Worm (Caenorhabditis elegans) whole organism, L4 larva: ENCODE data around the gene T05A8.6.

ENCODE experiments used
- F26F4.8 ChIP-seq: fragments of 200-800 bp; sonication (Bioruptor generic); conservative IDR thresholded peaks from 2 replicates; pipeline ENCODE4 v1.3.6; 2022; ENCODE audit warnings: missing genetic modification characterization, missing compliant biosample characterization
- T20F7.1 ChIP-seq: fragments of 200-800 bp; sonication (Bioruptor generic); optimal IDR thresholded peaks from 2 replicates; lab custom pipeline; 2018; ENCODE audit warnings: mild to moderate bottlenecking, missing genetic modification characterization, missing compliant biosample characterization
- Y105C5A.15 ChIP-seq: fragments of 200-800 bp; sonication (Bioruptor generic); IDR thresholded peaks from 2 replicates; pipeline ENCODE4 v1.3.6; 2022; ENCODE audit warnings: missing genetic modification characterization, missing compliant biosample characterization
- aha-1 ChIP-seq: fragments of 150-350 bp; peaks from one replicate; lab custom pipeline; 2014; ENCODE audit warnings: missing biosample characterization, missing genetic modification characterization
- arid-1 ChIP-seq: fragments of 200-800 bp; sonication (Bioruptor generic); conservative IDR thresholded peaks from 2 replicates; pipeline ENCODE4 v1.3.6; 2022; ENCODE audit warnings: missing genetic modification reagents, missing genetic modification characterization, missing compliant biosample characterization
- attf-4 ChIP-seq: sonication (generic microtip); optimal IDR thresholded peaks from 3 replicates; lab custom pipeline; 2017; ENCODE audit warnings: missing biosample characterization, missing genetic modification characterization
- ceh-44 ChIP-seq: fragments of 200-800 bp; sonication (Bioruptor generic); IDR thresholded peaks from 2 replicates; pipeline ENCODE4 v1.3.6; 2022; ENCODE audit warnings: missing genetic modification reagents, missing genetic modification characterization, missing compliant biosample characterization
- cey-2 ChIP-seq: sonication (generic microtip); optimal IDR thresholded peaks from 3 replicates; lab custom pipeline; 2017; ENCODE audit warnings: missing genetic modification characterization, mild to moderate bottlenecking, missing compliant biosample characterization, antibody characterized with exemption, borderline replicate concordance; ENCODE audit not compliant: insufficient read depth
- ctbp-1 ChIP-seq: fragments of 200-800 bp; sonication (Bioruptor generic); IDR thresholded peaks from 2 replicates; pipeline ENCODE4 v1.3.6; 2022; ENCODE audit warnings: missing genetic modification reagents, missing genetic modification characterization, missing compliant biosample characterization
- daf-12 ChIP-seq: fragments of 150-350 bp; optimal IDR thresholded peaks from 2 replicates; lab custom pipeline; 2014; ENCODE audit warnings: missing biosample characterization, missing genetic modification reagents, missing genetic modification characterization
- dpl-1 ChIP-seq: fragments of 150-350 bp; optimal IDR thresholded peaks from 2 replicates; lab custom pipeline; 2014; ENCODE audit warnings: missing biosample characterization, missing genetic modification reagents, missing genetic modification characterization
- egl-43 ChIP-seq: fragments of 200-800 bp; sonication (Bioruptor generic); IDR thresholded peaks from 2 replicates; pipeline ENCODE4 v1.3.6; 2022; ENCODE audit warnings: missing genetic modification reagents, missing genetic modification characterization, missing compliant biosample characterization
- fos-1 ChIP-seq: fragments of 150-350 bp; optimal IDR thresholded peaks from 2 replicates; lab custom pipeline; 2014; ENCODE audit warnings: missing biosample characterization, missing genetic modification characterization
- hif-1 ChIP-seq, 2 experiments: sonication (generic microtip); optimal IDR thresholded peaks; 2 replicates each; lab custom pipeline; 2016 to 2017; ENCODE audit warnings: missing compliant biosample characterization in 2 of 2, missing genetic modification characterization in 2 of 2, missing genetic modification reagents in 2 of 2, missing genotype in 2 of 2, mild to moderate bottlenecking in 1 of 2
- lim-7 ChIP-seq: fragments of 200-800 bp; sonication (Bioruptor generic); IDR thresholded peaks from 2 replicates; pipeline ENCODE4 v1.3.6; 2022; ENCODE audit warnings: missing genetic modification characterization, missing compliant biosample characterization
- lin-13 ChIP-seq: fragments of 150-350 bp; optimal IDR thresholded peaks from 2 replicates; lab custom pipeline; 2014; ENCODE audit warnings: missing biosample characterization, missing genetic modification reagents, missing genetic modification characterization
- lin-15B ChIP-seq: fragments of 150-350 bp; sonication (generic microtip); optimal IDR thresholded peaks from 3 replicates; lab custom pipeline; 2014; ENCODE audit warnings: missing biosample characterization, missing genetic modification characterization
- madf-9 ChIP-seq: fragments of 200-800 bp; sonication (Bioruptor generic); conservative IDR thresholded peaks from 2 replicates; pipeline ENCODE4 v1.3.6; 2022; ENCODE audit warnings: missing genetic modification reagents, missing genetic modification characterization, missing compliant biosample characterization
- mxl-2 ChIP-seq: fragments of 200-800 bp; sonication (Bioruptor generic); conservative IDR thresholded peaks from 2 replicates; pipeline ENCODE4 v1.3.6; 2022; ENCODE audit warnings: missing genetic modification reagents, missing genetic modification characterization, missing compliant biosample characterization
- nhr-76 ChIP-seq: fragments of 150-350 bp; optimal IDR thresholded peaks from 2 replicates; lab custom pipeline; 2014; ENCODE audit warnings: missing biosample characterization, missing genetic modification characterization
- nhr-77 ChIP-seq: fragments of 150-350 bp; optimal IDR thresholded peaks from 2 replicates; lab custom pipeline; 2014; ENCODE audit warnings: missing biosample characterization, missing genetic modification characterization
- set-16 ChIP-seq: fragments of 200-800 bp; sonication (Bioruptor generic); IDR thresholded peaks from 2 replicates; pipeline ENCODE4 v1.3.6; 2022; ENCODE audit warnings: missing genetic modification reagents, missing genetic modification characterization, missing compliant biosample characterization
- snpc-1.2 ChIP-seq: fragments of 200-800 bp; sonication (Bioruptor generic); IDR thresholded peaks from 2 replicates; pipeline ENCODE4 v1.3.6; 2022; ENCODE audit warnings: missing genetic modification reagents, missing genetic modification characterization, missing compliant biosample characterization
- snpc-4 ChIP-seq: fragments of 150-350 bp; optimal IDR thresholded peaks from 2 replicates; lab custom pipeline; 2014; ENCODE audit warnings: missing biosample characterization, missing genetic modification characterization
- spr-1 ChIP-seq: sonication (generic microtip); optimal IDR thresholded peaks from 2 replicates; lab custom pipeline; 2016; ENCODE audit warnings: mild to moderate bottlenecking, missing genetic modification characterization, missing compliant biosample characterization
- tag-97 ChIP-seq: fragments of 200-800 bp; sonication (Bioruptor generic); IDR thresholded peaks from 2 replicates; pipeline ENCODE4 v1.3.6; 2022; ENCODE audit warnings: missing genetic modification characterization, missing compliant biosample characterization
- tra-1 ChIP-seq: fragments of 200-800 bp; sonication (Bioruptor generic); IDR thresholded peaks from 2 replicates; pipeline ENCODE4 v1.3.6; 2022; ENCODE audit warnings: missing genetic modification reagents, missing genetic modification characterization, missing compliant biosample characterization
- unc-39 ChIP-seq: sonication (generic microtip); optimal IDR thresholded peaks from 2 replicates; lab custom pipeline; 2017; ENCODE audit warnings: missing biosample characterization, missing genetic modification characterization
- unc-62 ChIP-seq, 3 experiments: fragments of 150-350 bp in 1 of 3; sonication (generic microtip); optimal IDR thresholded peaks in 2 of 3; peaks in 1 of 3; 1 replicate in 1 of 3; 2 replicates in 2 of 3; lab custom pipeline; 2014 to 2017; ENCODE audit warnings: missing biosample characterization in 3 of 3, missing genetic modification characterization in 3 of 3, missing genetic modification reagents in 3 of 3, missing genotype in 1 of 3
- ztf-11 ChIP-seq: fragments of 150-350 bp; optimal IDR thresholded peaks from 2 replicates; lab custom pipeline; 2014; ENCODE audit warnings: missing biosample characterization, missing genetic modification characterization

The T05A8.6 gene

ce11 chrII:2726774-2727173, 12.7 kb downstream of the T05A8.6 start:
- TF ChIP-seq arid-1 (GFP tag; lab: Robert Waterston, UW) (no peak), lim-7 (GFP tag; lab: Robert Waterston, UW) (no peak), attf-4 (tag; lab: Kevin White, UChicago) (no peak), egl-43 (GFP tag; lab: Robert Waterston, UW) (no peak), cey-2 (tag; lab: Kevin White, UChicago) (no peak), snpc-4 (no peak), tra-1 (GFP tag; lab: Robert Waterston, UW) (0 out of 2 replicates have a peak, but pooled peaks have one; percentile 37), dpl-1 (GFP tag; lab: Kevin White, UChicago) (no peak)

- TF ChIP-seq set-16 (GFP tag; lab: Robert Waterston, UW) (0 out of 2 replicates have a peak, but pooled peaks have one; percentile 2), nhr-77 (tag; lab: Kevin White, UChicago) (no peak), tag-97 (no peak)
Observed at ce11 chrII:2725561-2725960, 14.0 kb downstream of the T05A8.6 start, which contains the start of the genes T05A8.11 and nep-2. Gene T05A8.11 (minus strand): TSS chrII:2725661. Gene nep-2 (minus strand): TSS chrII:2725752.

- TF ChIP-seq Y105C5A.15 (GFP tag; lab: Robert Waterston, UW) (no peak), T20F7.1 (GFP tag; lab: Kevin White, UChicago) (no peak), aha-1 (tag; lab: Kevin White, UChicago) (no peak), spr-1 (no peak), madf-9 (GFP tag; lab: Robert Waterston, UW) (no peak), mxl-2 (GFP tag; lab: Robert Waterston, UW) (no peak), unc-62 (GFP tag; optimal IDR thresholded peaks at IDR 0.05 in 1 of 2; lab: Kevin White, UChicago) (no peak), unc-62 (tag; optimal IDR thresholded peaks at IDR 0.05; lab: Kevin White, UChicago) (no peak), lin-13 (GFP tag; lab: Kevin White, UChicago) (no peak), fos-1 (tag; lab: Kevin White, UChicago) (no peak), dpl-1 (GFP tag; lab: Kevin White, UChicago) (no peak), F26F4.8 (GFP tag; lab: Robert Waterston, UW) (no peak)
- TF ChIP-seq, all 104 proteins: peak for 0
Observed at ce11 chrII:2721992-2722391, 17.5 kb downstream of the T05A8.6 start.

ce11 chrII:2719212-2719611, 20.3 kb downstream of the T05A8.6 start:
- no peak for TF ChIP-seq fos-1 (tag; lab: Kevin White, UChicago)
- 0 out of 2 replicates have a peak, but pooled peaks have one; percentile 22 for TF ChIP-seq snpc-1.2 (GFP tag; lab: Robert Waterston, UW)
- no peak for TF ChIP-seq hif-1 (tag; optimal IDR thresholded peaks at IDR 0.05; lab: Kevin White, UChicago)
- TF ChIP-seq lin-15B (tag; lab: Kevin White, UChicago), result no peak
- peak in 1 of 2 experiments; percentile 28 for TF ChIP-seq unc-62 (GFP tag; optimal IDR thresholded peaks at IDR 0.05 in 1 of 2; lab: Kevin White, UChicago)
- no peak for TF ChIP-seq unc-62 (tag; optimal IDR thresholded peaks at IDR 0.05; lab: Kevin White, UChicago)
- no peak for TF ChIP-seq ztf-11 (tag; lab: Kevin White, UChicago)
- peak; percentile 87 for TF ChIP-seq set-16 (GFP tag; lab: Robert Waterston, UW)

- TF ChIP-seq ceh-44 (GFP tag; lab: Robert Waterston, UW), result no peak
- TF ChIP-seq ctbp-1 (GFP tag; lab: Robert Waterston, UW), result no peak
- no peak for TF ChIP-seq daf-12 (tag; lab: Kevin White, UChicago)
- TF ChIP-seq set-16 (GFP tag; lab: Robert Waterston, UW), result 0 out of 2 replicates have a peak, but pooled peaks have one; percentile 1
- TF ChIP-seq aha-1 (tag; lab: Kevin White, UChicago), result peak; percentile 12
- TF ChIP-seq nhr-76 (tag; lab: Kevin White, UChicago), result no peak
- no peak for TF ChIP-seq unc-39 (tag; lab: Kevin White, UChicago)
Observed at ce11 chrII:2717335-2717734, 22.2 kb downstream of the T05A8.6 start, which contains the start of gene T05A8.3. Gene T05A8.3 (minus strand): TSS chrII:2717435.
